Fruit fly (Drosophila melanogaster): Measurements from ENCODE around the gene CG16986.

Gene CG16986

dm6 chr3L:2590764-2591309 is 9.3 kb upstream of the CG16986 start (continued):
- TF ChIP-seq run (tag; optimal IDR thresholded peaks at IDR 0.05) (no peak), Hmx (GFP tag; optimal IDR thresholded peaks at IDR 0.05) (no peak), CG8478 (optimal IDR thresholded peaks at IDR 0.05) (no peak), sr (GFP tag; IDR thresholded peaks at IDR 0.05) (no peak), rib (GFP tag; IDR thresholded peaks at IDR 0.05) (no peak), CG1602 (GFP tag; optimal IDR thresholded peaks at IDR 0.05) (no peak), abd-A (tag; optimal IDR thresholded peaks at IDR 0.05) (no peak), ci (GFP tag; IDR thresholded peaks at IDR 0.05) (peak; percentile 37; the same call in 2 of the 3 replicates), CG3847 (GFP tag; IDR thresholded peaks at IDR 0.05) (no peak), Hsf (GFP tag; optimal IDR thresholded peaks at IDR 0.05) (no peak), Fer2 (tag; optimal IDR thresholded peaks at IDR 0.05) (no peak), CG13775 (GFP tag; optimal IDR thresholded peaks at IDR 0.05) (no peak), Adf1 (GFP tag; IDR thresholded peaks at IDR 0.05) (no peak), al (GFP tag; IDR thresholded peaks at IDR 0.05) (no peak), CG9609 (GFP tag; optimal IDR thresholded peaks at IDR 0.05) (no peak), Gug (GFP tag; IDR thresholded peaks at IDR 0.05) (no peak), twi (tag; optimal IDR thresholded peaks at IDR 0.05) (no peak), CG13624 (GFP tag; optimal IDR thresholded peaks at IDR 0.05) (no peak), CG4730 (GFP tag; IDR thresholded peaks at IDR 0.05) (no peak), so (GFP tag; IDR thresholded peaks at IDR 0.05) (no peak), klu (GFP tag; IDR thresholded peaks at IDR 0.05) (no peak), CoRest (tag; optimal IDR thresholded peaks at IDR 0.05) (no peak), gce (GFP tag; IDR thresholded peaks at IDR 0.05) (no peak), CG7987 (GFP tag; optimal IDR thresholded peaks at IDR 0.05) (no peak), CG11398 (GFP tag; optimal IDR thresholded peaks at IDR 0.05) (no peak), HLH4C (GFP tag; IDR thresholded peaks at IDR 0.05; ENCODE audit: partially characterized antibody) (no peak), CG11695 (GFP tag; IDR thresholded peaks at IDR 0.05) (peak; percentile 13; the same call in 2 of the 3 replicates), scrt (GFP tag; optimal IDR thresholded peaks at IDR 0.05) (no peak), E2f2 (GFP tag; IDR thresholded peaks at IDR 0.05) (no peak), vfl (GFP tag; optimal IDR thresholded peaks at IDR 0.05) (no peak), tup (GFP tag; optimal IDR thresholded peaks at IDR 0.05) (no peak), Abd-B (GFP tag; optimal IDR thresholded peaks at IDR 0.05) (no peak), Sry-β (GFP tag; optimal IDR thresholded peaks at IDR 0.05) (no peak), CG9797 (GFP tag; optimal IDR thresholded peaks at IDR 0.05) (no peak), gfzf (GFP tag; optimal IDR thresholded peaks at IDR 0.05) (no peak), unc-4 (GFP tag; IDR thresholded peaks at IDR 0.05; ENCODE audit: partially characterized antibody) (no peak), CG14965 (GFP tag; optimal IDR thresholded peaks at IDR 0.05; ENCODE audit: borderline replicate concordance) (no peak), Ets97D (GFP tag; optimal IDR thresholded peaks at IDR 0.05) (no peak), CG32767 (GFP tag; IDR thresholded peaks at IDR 0.05) (no peak), sim (GFP tag; IDR thresholded peaks at IDR 0.05) (no peak), CG1603 (tag; optimal IDR thresholded peaks at IDR 0.05) (no peak), Hr78 (GFP tag; optimal IDR thresholded peaks at IDR 0.05) (no peak), CG18764 (GFP tag; optimal IDR thresholded peaks at IDR 0.05) (no peak), usp (GFP tag; optimal IDR thresholded peaks at IDR 0.05) (no peak), pum (GFP tag; optimal IDR thresholded peaks at IDR 0.05) (no peak), ttk (GFP tag; IDR thresholded peaks at IDR 0.05) (no peak), nerfin-2 (GFP tag; IDR thresholded peaks at IDR 0.05; ENCODE audit: partially characterized antibody) (no peak), tin (GFP tag; optimal IDR thresholded peaks at IDR 0.05) (no peak), wdn (GFP tag; IDR thresholded peaks at IDR 0.05) (no peak), Antp (GFP tag; optimal IDR thresholded peaks at IDR 0.05) (peak; percentile 5), jigr1 (GFP tag; IDR thresholded peaks at IDR 0.05) (no peak), fru (optimal IDR thresholded peaks at IDR 0.05) (no peak), ind (GFP tag; optimal IDR thresholded peaks at IDR 0.05) (no peak)

All from whole organism, embryonic.